Worm (Caenorhabditis elegans) whole organism, late embryonic: ENCODE measurements around the gene F54C8.6.

Experiments
- C08G9.2 ChIP-seq: sonication (generic microtip); optimal IDR thresholded peaks from 2 replicates; lab custom pipeline; 2016; ENCODE audit warnings: mild to moderate bottlenecking, missing genetic modification characterization, moderate library complexity, missing compliant biosample characterization
- C38D4.7 ChIP-seq: fragments of 200-800 bp; sonication (Bioruptor generic); optimal IDR thresholded peaks from 2 replicates; lab custom pipeline; 2018; ENCODE audit warnings: mild to moderate bottlenecking, missing genetic modification characterization, moderate library complexity, missing compliant biosample characterization
- T23F11.4 ChIP-seq: fragments of 200-800 bp; sonication (Bioruptor generic); optimal IDR thresholded peaks from 2 replicates; lab custom pipeline; 2018; ENCODE audit warnings: mild to moderate bottlenecking, missing genetic modification characterization, missing compliant biosample characterization
- Y22D7AL.16 ChIP-seq: sonication (generic microtip); optimal IDR thresholded peaks from 2 replicates; lab custom pipeline; 2016; ENCODE audit warnings: missing genetic modification characterization, missing compliant biosample characterization
- ahr-1 ChIP-seq: sonication (generic microtip); optimal IDR thresholded peaks from 2 replicates; lab custom pipeline; 2016; ENCODE audit warnings: missing genetic modification characterization, missing compliant biosample characterization
- ceh-14 ChIP-seq: sonication (generic microtip); optimal IDR thresholded peaks from 2 replicates; lab custom pipeline; 2016; ENCODE audit warnings: missing genotype, missing genetic modification characterization, missing compliant biosample characterization
- ceh-2 ChIP-seq: sonication (generic microtip); optimal IDR thresholded peaks from 2 replicates; lab custom pipeline; 2016; ENCODE audit warnings: missing genotype, missing genetic modification characterization, missing compliant biosample characterization
- ceh-24 ChIP-seq: sonication (generic microtip); optimal IDR thresholded peaks from 2 replicates; lab custom pipeline; 2016; ENCODE audit warnings: mild to moderate bottlenecking, missing genetic modification characterization, missing compliant biosample characterization
- ceh-30 ChIP-seq: fragments of 150-350 bp; optimal IDR thresholded peaks from 2 replicates; lab custom pipeline; 2014; ENCODE audit warnings: missing biosample characterization, missing genetic modification characterization
- ceh-31 ChIP-seq: sonication (generic microtip); optimal IDR thresholded peaks from 2 replicates; lab custom pipeline; 2016; ENCODE audit warnings: missing genetic modification characterization, missing compliant biosample characterization
- ceh-34 ChIP-seq: sonication (generic microtip); optimal IDR thresholded peaks from 2 replicates; lab custom pipeline; 2016; ENCODE audit warnings: mild to moderate bottlenecking, missing genetic modification characterization, missing compliant biosample characterization
- ceh-45 ChIP-seq: fragments of 200-800 bp; sonication (Bioruptor generic); IDR thresholded peaks from 2 replicates; pipeline ENCODE4 v1.3.6; 2022; ENCODE audit warnings: missing genetic modification reagents, missing genetic modification characterization, missing compliant biosample characterization
- ceh-6 ChIP-seq: fragments of 200-800 bp; sonication (Bioruptor generic); optimal IDR thresholded peaks from 2 replicates; lab custom pipeline; 2018; ENCODE audit warnings: mild to moderate bottlenecking, missing genetic modification characterization, missing compliant biosample characterization
- che-1 ChIP-seq: sonication (generic microtip); optimal IDR thresholded peaks from 2 replicates; lab custom pipeline; 2016; ENCODE audit warnings: mild to moderate bottlenecking, missing genetic modification characterization, missing compliant biosample characterization
- dve-1 ChIP-seq: sonication (generic microtip); optimal IDR thresholded peaks from 2 replicates; lab custom pipeline; 2017; ENCODE audit warnings: antibody characterized with exemption, mild to moderate bottlenecking, missing genetic modification characterization, missing compliant biosample characterization
- elt-2 ChIP-seq: sonication (generic microtip); optimal IDR thresholded peaks from 2 replicates; lab custom pipeline; 2016; ENCODE audit warnings: missing genetic modification reagents, missing genetic modification characterization, missing compliant biosample characterization
- ets-4 ChIP-seq: sonication (generic microtip); optimal IDR thresholded peaks from 2 replicates; lab custom pipeline; 2016; ENCODE audit warnings: missing genetic modification characterization, missing compliant biosample characterization
- eyg-1 ChIP-seq: sonication (generic microtip); optimal IDR thresholded peaks from 2 replicates; lab custom pipeline; 2016; ENCODE audit warnings: missing genotype, missing genetic modification characterization, missing compliant biosample characterization
- fax-1 ChIP-seq: sonication (generic microtip); optimal IDR thresholded peaks from 2 replicates; lab custom pipeline; 2016; ENCODE audit warnings: missing genotype, missing genetic modification characterization, missing compliant biosample characterization
- fkh-10 ChIP-seq: fragments of 150-350 bp; optimal IDR thresholded peaks from 2 replicates; lab custom pipeline; 2014; ENCODE audit warnings: missing biosample characterization, missing genetic modification reagents, missing genetic modification characterization
- fkh-6 ChIP-seq: sonication (generic microtip); optimal IDR thresholded peaks from 2 replicates; lab custom pipeline; 2016; ENCODE audit warnings: missing genetic modification characterization, missing compliant biosample characterization
- hlh-13 ChIP-seq: fragments of 200-800 bp; sonication (Bioruptor generic); optimal IDR thresholded peaks from 2 replicates; lab custom pipeline; 2018; ENCODE audit warnings: mild to moderate bottlenecking, missing genetic modification characterization, missing compliant biosample characterization
- hlh-15 ChIP-seq: sonication (generic microtip); optimal IDR thresholded peaks from 2 replicates; lab custom pipeline; 2016; ENCODE audit warnings: missing genetic modification characterization, missing compliant biosample characterization
- hlh-30 ChIP-seq: sonication (generic microtip); optimal IDR thresholded peaks from 2 replicates; lab custom pipeline; 2017; ENCODE audit warnings: antibody characterized with exemption, missing genetic modification characterization, missing compliant biosample characterization; ENCODE audit not compliant: insufficient read depth
- hlh-8 ChIP-seq: sonication (generic microtip); optimal IDR thresholded peaks from 2 replicates; lab custom pipeline; 2016; ENCODE audit warnings: missing genotype, missing genetic modification characterization, missing compliant biosample characterization
- lin-11 ChIP-seq: fragments of 200-800 bp; sonication (Bioruptor generic); optimal IDR thresholded peaks from 2 replicates; lab custom pipeline; 2018; ENCODE audit warnings: mild to moderate bottlenecking, missing genetic modification characterization, missing compliant biosample characterization
- madf-2 ChIP-seq: sonication (generic microtip); optimal IDR thresholded peaks from 2 replicates; lab custom pipeline; 2017; ENCODE audit warnings: missing genetic modification characterization, missing compliant biosample characterization
- mec-3 ChIP-seq: sonication (generic microtip); optimal IDR thresholded peaks from 2 replicates; lab custom pipeline; 2016; ENCODE audit warnings: borderline replicate concordance, missing genetic modification characterization, missing compliant biosample characterization
- nfya-1 ChIP-seq: sonication (generic microtip); optimal IDR thresholded peaks from 2 replicates; lab custom pipeline; 2017; ENCODE audit warnings: missing genetic modification characterization, mild to moderate bottlenecking, missing compliant biosample characterization, antibody characterized with exemption, moderate library complexity
- pag-3 ChIP-seq: sonication (generic microtip); optimal IDR thresholded peaks from 2 replicates; lab custom pipeline; 2016; ENCODE audit warnings: missing compliant biosample characterization, missing genetic modification characterization, borderline replicate concordance
- pha-2 ChIP-seq: sonication (generic microtip); optimal IDR thresholded peaks from 2 replicates; lab custom pipeline; 2017; ENCODE audit warnings: mild to moderate bottlenecking, missing genetic modification characterization, missing compliant biosample characterization
- pros-1 ChIP-seq: fragments of 150-350 bp; optimal IDR thresholded peaks from 2 replicates; lab custom pipeline; 2014; ENCODE audit warnings: missing biosample characterization, missing genetic modification reagents, missing genetic modification characterization
- ref-2 ChIP-seq: sonication (generic microtip); optimal IDR thresholded peaks from 2 replicates; lab custom pipeline; 2016; ENCODE audit warnings: missing genetic modification characterization, missing compliant biosample characterization
- rnt-1 ChIP-seq: sonication (generic microtip); optimal IDR thresholded peaks from 2 replicates; lab custom pipeline; 2016; ENCODE audit warnings: missing genetic modification characterization, missing compliant biosample characterization
- sdc-2 ChIP-seq: sonication (generic microtip); optimal IDR thresholded peaks from 2 replicates; lab custom pipeline; 2016; ENCODE audit warnings: missing genotype, missing genetic modification characterization, missing compliant biosample characterization
- sox-4 ChIP-seq: sonication (generic microtip); optimal IDR thresholded peaks from 2 replicates; lab custom pipeline; 2017; ENCODE audit warnings: mild to moderate bottlenecking, missing genetic modification characterization, inconsistent platforms, missing compliant biosample characterization
- tbx-2 ChIP-seq: sonication (generic microtip); optimal IDR thresholded peaks from 2 replicates; lab custom pipeline; 2016; ENCODE audit warnings: missing genetic modification characterization, missing compliant biosample characterization
- ttx-3 ChIP-seq: sonication (generic microtip); optimal IDR thresholded peaks from 2 replicates; lab custom pipeline; 2016; ENCODE audit warnings: missing genetic modification reagents, missing genetic modification characterization, missing compliant biosample characterization
- unc-3 ChIP-seq, 2 experiments: fragments of 200-800 bp in 1 of 2; sonication (Bioruptor generic) in 1 of 2; sonication (generic microtip) in 1 of 2; conservative IDR thresholded peaks in 1 of 2; optimal IDR thresholded peaks in 1 of 2; 2 replicates each; pipeline versions ENCODE4 v1.3.6 to Lab custom; 2016 to 2022; ENCODE audit warnings: missing compliant biosample characterization in 2 of 2, missing genetic modification characterization in 2 of 2, missing genetic modification reagents in 1 of 2
- unc-42 ChIP-seq: sonication (generic microtip); optimal IDR thresholded peaks from 2 replicates; lab custom pipeline; 2016; ENCODE audit warnings: missing genotype, missing genetic modification characterization, missing compliant biosample characterization
- zip-5 ChIP-seq: sonication (generic microtip); optimal IDR thresholded peaks from 2 replicates; lab custom pipeline; 2016; ENCODE audit warnings: missing genetic modification characterization, missing compliant biosample characterization

Gene F54C8.6

ce11 chrIII:9471996-9472395, 22.3 kb upstream of the F54C8.6 start:
- no peak for TF ChIP-seq eyg-1 (tag; lab: Kevin White, UChicago)
- no peak for TF ChIP-seq sox-4 (tag; lab: Kevin White, UChicago)
- TF ChIP-seq ceh-6 (GFP tag; lab: Kevin White, UChicago) = no peak
- TF ChIP-seq tbx-2 (tag; lab: Kevin White, UChicago) = no peak
- TF ChIP-seq C38D4.7 (GFP tag; lab: Kevin White, UChicago) = no peak
- no peak for TF ChIP-seq hlh-15 (tag; lab: Kevin White, UChicago)
- TF ChIP-seq che-1 = no peak
- TF ChIP-seq dve-1 (tag; lab: Kevin White, UChicago) = no peak
- TF ChIP-seq lin-11 = no peak
- no peak for TF ChIP-seq ceh-24 (tag; lab: Kevin White, UChicago)
- no peak for TF ChIP-seq ref-2 (tag; lab: Kevin White, UChicago)
- TF ChIP-seq unc-3 (GFP tag; conservative IDR thresholded peaks at IDR 0.05; lab: Robert Waterston, UW) = no peak
- no peak for TF ChIP-seq unc-3 (tag; optimal IDR thresholded peaks at IDR 0.05; lab: Kevin White, UChicago)
- no peak for TF ChIP-seq ceh-34 (tag; lab: Kevin White, UChicago)
- TF ChIP-seq ceh-30 (tag; lab: Kevin White, UChicago) = no peak
- TF ChIP-seq mec-3 (tag; lab: Kevin White, UChicago) = no peak
- TF ChIP-seq sdc-2 (tag; lab: Kevin White, UChicago) = no peak
- no peak for TF ChIP-seq C08G9.2
- TF ChIP-seq fax-1 (tag; lab: Kevin White, UChicago) = no peak
- TF ChIP-seq rnt-1 (tag; lab: Kevin White, UChicago) = no peak
- TF ChIP-seq, all 69 proteins: peak for 0

DNA sequence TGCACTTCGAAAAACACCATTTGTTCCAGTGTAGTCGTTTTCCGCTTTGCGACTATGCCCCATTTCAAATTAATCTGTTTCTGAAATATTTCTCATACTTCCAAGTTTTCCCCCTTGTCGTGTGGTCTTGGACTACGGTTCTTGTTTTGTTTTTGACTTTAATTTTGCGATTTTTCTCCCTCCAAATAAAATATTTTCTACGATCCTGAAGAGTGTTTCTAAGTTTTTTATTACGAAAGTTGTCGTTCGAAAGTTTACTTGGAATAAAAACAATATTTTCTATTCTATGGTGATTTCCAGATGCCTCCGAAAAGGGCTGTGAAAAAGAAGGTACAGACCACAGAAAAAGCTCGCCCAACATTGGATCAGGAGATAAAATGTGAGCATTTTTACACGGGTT, 18.1 kb upstream of the F54C8.6 start, which contains the start of gene tag-342:
tag-342 (plus strand) TSS at position 301 of the 400 bp plus-strand sequence.
- no peak for TF ChIP-seq ceh-31 (tag; lab: Kevin White, UChicago)

ce11 chrIII:9467095-9467494, 17.4 kb upstream of the F54C8.6 start, which contains the start of gene baf-1:
Gene baf-1 (plus strand): TSS chrIII:9467464.
- TF ChIP-seq Y22D7AL.16 (tag; lab: Kevin White, UChicago) (no peak), ttx-3 (tag; lab: Kevin White, UChicago) (no peak), fkh-10 (no peak), sdc-2 (tag; lab: Kevin White, UChicago) (no peak), ets-4 (no peak), ahr-1 (tag; lab: Kevin White, UChicago) (no peak), hlh-8 (tag; lab: Kevin White, UChicago) (no peak), che-1 (no peak), elt-2 (tag; lab: Kevin White, UChicago) (peak; percentile 40), unc-3 (GFP tag; conservative IDR thresholded peaks at IDR 0.05; lab: Robert Waterston, UW) (no peak), unc-3 (tag; optimal IDR thresholded peaks at IDR 0.05; lab: Kevin White, UChicago) (no peak), nfya-1 (tag; lab: Kevin White, UChicago) (no peak), ceh-31 (tag; lab: Kevin White, UChicago) (peak; percentile 52), ref-2 (tag; lab: Kevin White, UChicago) (no peak), hlh-15 (tag; lab: Kevin White, UChicago) (no peak), hlh-30 (tag; lab: Kevin White, UChicago) (no peak), unc-42 (tag; lab: Kevin White, UChicago) (no peak)

ce11 chrIII:9465865-9466264, 16.1 kb upstream of the F54C8.6 start, which contains the start of gene B0464.6:
Gene B0464.6 (minus strand): TSS chrIII:9465965.
- TF ChIP-seq T23F11.4 (GFP tag; lab: Kevin White, UChicago) (no peak), ceh-14 (no peak), ceh-45 (GFP tag; lab: Robert Waterston, UW) (no peak), hlh-13 (GFP tag; lab: Kevin White, UChicago) (no peak), hlh-8 (tag; lab: Kevin White, UChicago) (no peak), nfya-1 (tag; lab: Kevin White, UChicago) (no peak), ceh-30 (tag; lab: Kevin White, UChicago) (no peak), ets-4 (no peak), hlh-30 (tag; lab: Kevin White, UChicago) (no peak), fkh-6 (tag; lab: Kevin White, UChicago) (no peak), pha-2 (no peak), fkh-10 (no peak), pros-1 (tag; lab: Kevin White, UChicago) (no peak), ahr-1 (tag; lab: Kevin White, UChicago) (no peak), pag-3 (no peak), ceh-2 (tag; lab: Kevin White, UChicago) (no peak), madf-2 (no peak), zip-5 (tag; lab: Kevin White, UChicago) (no peak)
